Worm (Caenorhabditis elegans): Measurements from ENCODE around the gene clec-138.

The clec-138 gene

DNA sequence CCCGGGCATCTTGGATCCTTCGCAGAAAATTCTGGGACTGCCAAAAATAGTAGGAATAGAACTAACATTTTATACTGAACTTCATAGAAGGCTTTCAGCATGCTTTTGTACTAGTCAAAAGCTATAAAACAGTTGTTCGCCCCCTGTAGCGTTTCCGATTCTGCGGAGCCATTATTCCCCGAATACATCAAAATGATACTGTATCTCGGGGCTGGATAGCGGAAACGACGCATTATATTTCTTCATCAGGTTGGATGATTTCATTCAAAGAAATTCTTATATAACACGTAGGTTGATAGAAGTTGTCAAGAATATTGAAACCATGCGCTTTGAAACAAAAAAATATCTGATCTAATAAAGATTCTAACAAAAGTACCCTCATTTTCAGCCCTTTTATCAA, 1.6 kb downstream of the clec-138 start, which contains the start of gene clec-137:
clec-137 (minus strand) TSS at position 101 of the 400 bp plus-strand sequence.
- TF ChIP-seq fkh-2 (tag; optimal IDR thresholded peaks at IDR 0.05) (no peak), fkh-10 (GFP tag; optimal IDR thresholded peaks at IDR 0.05) (no peak), elt-3 (tag; optimal IDR thresholded peaks at IDR 0.05) (no peak), egl-5 (tag; optimal IDR thresholded peaks at IDR 0.05) (no peak), ztf-11 (tag; optimal IDR thresholded peaks at IDR 0.05) (no peak), unc-39 (tag; optimal IDR thresholded peaks at IDR 0.05) (no peak)

DNA sequence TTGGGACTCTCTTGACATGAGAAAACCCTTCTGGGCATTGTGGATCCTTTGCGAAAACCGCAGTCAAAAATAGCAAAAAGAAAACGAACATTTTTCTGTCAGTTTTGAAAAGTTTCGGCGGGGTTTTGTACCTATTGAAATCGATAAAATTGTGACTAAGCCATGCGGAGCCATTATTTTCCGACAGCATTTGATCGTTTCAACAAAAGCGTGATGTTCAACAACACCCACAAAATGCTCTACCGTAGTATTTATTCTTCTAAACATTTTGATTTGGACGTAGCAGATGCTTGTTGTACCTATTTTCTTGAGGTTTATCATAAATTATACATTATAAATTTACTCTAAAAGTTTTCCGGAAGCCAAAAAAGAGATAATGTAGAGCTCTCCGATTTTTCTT, 3.2 kb downstream of the clec-138 start, which contains the start of gene clec-136:
clec-136 (minus strand) TSS at position 101 of the 400 bp plus-strand sequence.
- TF ChIP-seq eor-1 (tag; optimal IDR thresholded peaks at IDR 0.05) = no peak
- TF ChIP-seq nhr-237 (tag; optimal IDR thresholded peaks at IDR 0.05) = no peak
- no peak for TF ChIP-seq egl-27 (tag; optimal IDR thresholded peaks at IDR 0.05)
- TF ChIP-seq snpc-4 (tag; optimal IDR thresholded peaks at IDR 0.05) = no peak
- no peak for TF ChIP-seq lin-39 (tag; optimal IDR thresholded peaks at IDR 0.05)
- no peak for TF ChIP-seq jun-1 (tag; optimal IDR thresholded peaks at IDR 0.05)

DNA sequence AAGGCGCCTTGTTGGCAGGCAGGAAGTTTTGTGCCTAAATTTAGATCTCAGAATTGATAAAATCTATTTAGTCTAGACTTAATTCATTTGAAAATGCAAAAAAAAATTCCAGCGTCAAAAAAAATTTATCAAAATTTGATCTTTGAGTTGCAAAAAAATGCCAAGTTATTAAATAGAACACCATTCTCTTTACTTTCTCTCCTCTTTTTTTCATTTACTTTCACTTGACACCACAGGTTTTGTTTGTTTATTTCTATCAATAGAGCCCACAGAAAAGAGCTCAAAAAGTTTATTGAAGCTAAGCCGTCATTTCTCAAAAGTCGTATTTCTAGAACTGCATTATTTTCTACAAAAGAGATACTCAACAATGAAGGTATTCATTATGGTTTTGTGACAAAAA, 6.9 kb downstream of the clec-138 start, which contains the start of gene pqn-35:
pqn-35 (plus strand) TSS at position 301 of the 400 bp plus-strand sequence.
- peak; percentile 43 for TF ChIP-seq pha-4 (tag; optimal IDR thresholded peaks at IDR 0.05)
- no peak for TF ChIP-seq unc-62 (GFP tag; optimal IDR thresholded peaks at IDR 0.05)

DNA sequence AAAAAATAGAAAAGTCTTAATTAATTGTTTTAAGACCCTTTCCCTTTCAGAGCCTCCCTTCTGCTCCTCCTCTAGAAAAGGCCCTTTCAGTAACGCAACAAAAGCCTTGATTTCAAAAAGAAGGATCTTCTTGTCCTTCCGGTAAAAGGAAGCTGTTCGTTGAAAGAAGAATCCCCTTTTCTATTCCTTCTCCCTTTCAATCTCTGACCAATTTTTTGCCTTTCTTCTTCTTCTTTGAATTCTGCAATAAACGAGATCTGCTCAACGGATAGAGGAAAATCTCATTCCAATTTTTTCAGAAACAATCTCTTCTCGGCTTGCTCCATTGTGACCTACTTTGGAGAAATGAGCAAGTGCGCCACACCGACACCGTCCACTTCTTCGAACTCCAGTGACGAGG, 11.5 kb downstream of the clec-138 start, which contains the start of gene F35D11.3:
F35D11.3 (plus strand) TSS at position 300 of the 400 bp plus-strand sequence.
- TF ChIP-seq fkh-10 (GFP tag; optimal IDR thresholded peaks at IDR 0.05) (peak; percentile 63), ceh-16 (tag; optimal IDR thresholded peaks at IDR 0.05) (no peak), fkh-2 (tag; optimal IDR thresholded peaks at IDR 0.05) (no peak)

DNA sequence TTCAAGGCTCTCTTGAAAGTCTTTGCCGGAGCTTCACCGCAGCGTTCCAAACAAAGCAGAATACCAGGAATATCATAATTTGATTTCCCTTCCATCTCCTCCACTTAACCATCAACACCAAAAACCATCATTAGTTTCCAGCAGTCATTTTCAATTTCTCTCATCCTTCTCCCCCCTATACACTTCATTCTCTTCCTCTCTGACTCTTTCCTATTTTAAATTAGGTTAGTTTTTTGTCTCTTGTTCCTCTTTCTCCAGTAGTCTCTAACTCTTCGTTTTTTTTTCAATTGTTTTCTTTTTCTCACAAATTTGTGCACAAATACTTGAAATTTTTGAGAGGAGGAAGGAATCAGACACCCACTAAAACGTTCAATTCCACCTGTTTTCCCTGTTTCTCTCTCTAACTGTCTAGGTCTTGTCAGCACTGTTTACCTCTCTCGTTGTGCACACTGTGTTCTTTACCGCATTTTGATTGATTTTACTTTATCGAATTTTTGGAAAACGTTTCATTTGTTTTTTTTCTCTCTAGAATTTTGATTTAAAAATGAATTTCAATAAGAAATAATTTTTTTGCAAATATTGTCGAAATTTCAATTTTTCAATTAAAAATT, 12.8 kb downstream of the clec-138 start:
- TF ChIP-seq skn-1 (tag; optimal IDR thresholded peaks at IDR 0.05) (no peak), eor-1 (tag; optimal IDR thresholded peaks at IDR 0.05) (no peak), fos-1 (tag; optimal IDR thresholded peaks at IDR 0.05) (no peak), mdl-1 (tag; optimal IDR thresholded peaks at IDR 0.05) (no peak), nhr-25 (tag; optimal IDR thresholded peaks at IDR 0.05) (no peak), ztf-4 (tag; optimal IDR thresholded peaks at IDR 0.05) (no peak), ceh-28 (tag; optimal IDR thresholded peaks at IDR 0.05) (no peak), elt-2 (tag; optimal IDR thresholded peaks at IDR 0.05) (peak; percentile 37), unc-39 (tag; optimal IDR thresholded peaks at IDR 0.05) (no peak), pha-4 (tag; optimal IDR thresholded peaks at IDR 0.05) (peak; percentile 79), pqm-1 (tag; optimal IDR thresholded peaks at IDR 0.05) (peak; percentile 40), nhr-28 (tag; optimal IDR thresholded peaks at IDR 0.05) (no peak), elt-1 (tag; optimal IDR thresholded peaks at IDR 0.05) (no peak), hmg-11 (tag; optimal IDR thresholded peaks at IDR 0.05) (no peak), aly-2 (tag; optimal IDR thresholded peaks at IDR 0.05) (no peak), ZK546.5 (tag; optimal IDR thresholded peaks at IDR 0.05) (no peak), nhr-11 (tag; optimal IDR thresholded peaks at IDR 0.05) (no peak), fkh-10 (GFP tag; optimal IDR thresholded peaks at IDR 0.05) (peak; percentile 87)

DNA sequence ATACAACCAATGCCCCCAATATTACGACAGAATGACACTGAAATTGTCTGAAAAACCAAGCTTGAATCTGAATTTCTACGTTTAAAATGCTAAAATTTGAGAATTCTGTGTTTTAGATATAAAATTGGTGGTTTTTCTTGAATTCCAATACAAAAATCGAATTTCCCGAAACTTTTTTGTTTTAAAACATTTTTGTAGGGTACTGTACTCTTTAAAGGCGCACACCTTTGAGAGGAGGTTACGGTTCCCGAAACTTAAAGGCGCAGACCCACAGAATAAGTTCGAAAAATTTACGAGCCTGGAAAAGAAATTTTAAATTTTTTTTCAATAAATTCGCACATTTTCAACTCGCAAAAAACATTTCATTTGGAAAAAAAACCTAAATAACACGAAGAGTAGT, 14.9 kb downstream of the clec-138 start:
- no peak for TF ChIP-seq fkh-2 (tag; optimal IDR thresholded peaks at IDR 0.05)
- no peak for TF ChIP-seq nhr-12 (tag; optimal IDR thresholded peaks at IDR 0.05)
- no peak for TF ChIP-seq elt-3 (tag; optimal IDR thresholded peaks at IDR 0.05)
- no peak for TF ChIP-seq unc-39 (tag; optimal IDR thresholded peaks at IDR 0.05)
- TF ChIP-seq nhr-23 (tag; optimal IDR thresholded peaks at IDR 0.05) = no peak
- no peak for TF ChIP-seq jun-1 (tag; optimal IDR thresholded peaks at IDR 0.05)
- TF ChIP-seq elt-1 (tag; optimal IDR thresholded peaks at IDR 0.05) = no peak
- no peak for TF ChIP-seq nhr-11 (tag; optimal IDR thresholded peaks at IDR 0.05)
- no peak for TF ChIP-seq ztf-11 (tag; optimal IDR thresholded peaks at IDR 0.05)
- TF ChIP-seq nhr-77 (tag; optimal IDR thresholded peaks at IDR 0.05) = no peak
- TF ChIP-seq nhr-67 (tag; optimal IDR thresholded peaks at IDR 0.05) = no peak
- no peak for TF ChIP-seq sea-2 (GFP tag; optimal IDR thresholded peaks at IDR 0.05)
- no peak for TF ChIP-seq nhr-25 (tag; optimal IDR thresholded peaks at IDR 0.05)
- TF ChIP-seq snpc-4 (tag; optimal IDR thresholded peaks at IDR 0.05) = no peak
